Worm (Caenorhabditis elegans) whole organism, late embryonic: ENCODE measurements around the gene rig-6.
"Not testable (repeated sequence)": the region's sequence is repeated elsewhere in the genome, so short reads cannot be mapped to it uniquely, and the experiment has no call there.

ENCODE experiments used
- C08G9.2 ChIP-seq: sonication (generic microtip); optimal IDR thresholded peaks from 2 replicates; lab custom pipeline; 2016; ENCODE audit warnings: mild to moderate bottlenecking, missing genetic modification characterization, moderate library complexity, missing compliant biosample characterization
- K02D7.2 ChIP-seq: sonication (generic microtip); optimal IDR thresholded peaks from 2 replicates; lab custom pipeline; 2017; ENCODE audit warnings: mild to moderate bottlenecking, missing genetic modification characterization, missing compliant biosample characterization
- T23F11.4 ChIP-seq: fragments of 200-800 bp; sonication (Bioruptor generic); optimal IDR thresholded peaks from 2 replicates; lab custom pipeline; 2018; ENCODE audit warnings: mild to moderate bottlenecking, missing genetic modification characterization, missing compliant biosample characterization
- ceh-14 ChIP-seq: sonication (generic microtip); optimal IDR thresholded peaks from 2 replicates; lab custom pipeline; 2016; ENCODE audit warnings: missing genotype, missing genetic modification characterization, missing compliant biosample characterization
- ceh-18 ChIP-seq: sonication (generic microtip); optimal IDR thresholded peaks from 2 replicates; lab custom pipeline; 2016; ENCODE audit warnings: missing genetic modification characterization, missing compliant biosample characterization
- ceh-2 ChIP-seq: sonication (generic microtip); optimal IDR thresholded peaks from 2 replicates; lab custom pipeline; 2016; ENCODE audit warnings: missing genotype, missing genetic modification characterization, missing compliant biosample characterization
- ceh-30 ChIP-seq: fragments of 150-350 bp; optimal IDR thresholded peaks from 2 replicates; lab custom pipeline; 2014; ENCODE audit warnings: missing biosample characterization, missing genetic modification characterization
- ceh-31 ChIP-seq: sonication (generic microtip); optimal IDR thresholded peaks from 2 replicates; lab custom pipeline; 2016; ENCODE audit warnings: missing genetic modification characterization, missing compliant biosample characterization
- ceh-34 ChIP-seq: sonication (generic microtip); optimal IDR thresholded peaks from 2 replicates; lab custom pipeline; 2016; ENCODE audit warnings: mild to moderate bottlenecking, missing genetic modification characterization, missing compliant biosample characterization
- ceh-6 ChIP-seq: fragments of 200-800 bp; sonication (Bioruptor generic); optimal IDR thresholded peaks from 2 replicates; lab custom pipeline; 2018; ENCODE audit warnings: mild to moderate bottlenecking, missing genetic modification characterization, missing compliant biosample characterization
- ets-4 ChIP-seq: sonication (generic microtip); optimal IDR thresholded peaks from 2 replicates; lab custom pipeline; 2016; ENCODE audit warnings: missing genetic modification characterization, missing compliant biosample characterization
- fax-1 ChIP-seq: sonication (generic microtip); optimal IDR thresholded peaks from 2 replicates; lab custom pipeline; 2016; ENCODE audit warnings: missing genotype, missing genetic modification characterization, missing compliant biosample characterization
- fkh-6 ChIP-seq: sonication (generic microtip); optimal IDR thresholded peaks from 2 replicates; lab custom pipeline; 2016; ENCODE audit warnings: missing genetic modification characterization, missing compliant biosample characterization
- hlh-8 ChIP-seq: sonication (generic microtip); optimal IDR thresholded peaks from 2 replicates; lab custom pipeline; 2016; ENCODE audit warnings: missing genotype, missing genetic modification characterization, missing compliant biosample characterization
- lin-11 ChIP-seq: fragments of 200-800 bp; sonication (Bioruptor generic); optimal IDR thresholded peaks from 2 replicates; lab custom pipeline; 2018; ENCODE audit warnings: mild to moderate bottlenecking, missing genetic modification characterization, missing compliant biosample characterization
- madf-2 ChIP-seq: sonication (generic microtip); optimal IDR thresholded peaks from 2 replicates; lab custom pipeline; 2017; ENCODE audit warnings: missing genetic modification characterization, missing compliant biosample characterization
- nfya-1 ChIP-seq: sonication (generic microtip); optimal IDR thresholded peaks from 2 replicates; lab custom pipeline; 2017; ENCODE audit warnings: missing genetic modification characterization, mild to moderate bottlenecking, missing compliant biosample characterization, antibody characterized with exemption, moderate library complexity
- nhr-11 ChIP-seq: fragments of 150-350 bp; optimal IDR thresholded peaks from 2 replicates; lab custom pipeline; 2014; ENCODE audit warnings: missing biosample characterization, missing genetic modification characterization
- nhr-232 ChIP-seq: sonication (generic microtip); optimal IDR thresholded peaks from 2 replicates; lab custom pipeline; 2016; ENCODE audit warnings: missing genetic modification characterization, missing compliant biosample characterization
- odd-2 ChIP-seq: sonication (generic microtip); optimal IDR thresholded peaks from 2 replicates; lab custom pipeline; 2017; ENCODE audit warnings: antibody characterized with exemption, mild to moderate bottlenecking, missing genetic modification characterization, missing compliant biosample characterization
- pat-9 ChIP-seq: fragments of 200-800 bp; sonication (Bioruptor generic); optimal IDR thresholded peaks from 2 replicates; lab custom pipeline; 2018; ENCODE audit warnings: mild to moderate bottlenecking, missing genetic modification characterization, moderate library complexity, missing compliant biosample characterization
- pqm-1 ChIP-seq: sonication (generic microtip); optimal IDR thresholded peaks from 2 replicates; lab custom pipeline; 2016; ENCODE audit warnings: missing genetic modification characterization, missing compliant biosample characterization
- pros-1 ChIP-seq: fragments of 150-350 bp; optimal IDR thresholded peaks from 2 replicates; lab custom pipeline; 2014; ENCODE audit warnings: missing biosample characterization, missing genetic modification reagents, missing genetic modification characterization
- ref-2 ChIP-seq: sonication (generic microtip); optimal IDR thresholded peaks from 2 replicates; lab custom pipeline; 2016; ENCODE audit warnings: missing genetic modification characterization, missing compliant biosample characterization
- sdc-2 ChIP-seq: sonication (generic microtip); optimal IDR thresholded peaks from 2 replicates; lab custom pipeline; 2016; ENCODE audit warnings: missing genotype, missing genetic modification characterization, missing compliant biosample characterization
- syd-9 ChIP-seq: sonication (generic microtip); optimal IDR thresholded peaks from 2 replicates; lab custom pipeline; 2016; ENCODE audit warnings: mild to moderate bottlenecking, missing genetic modification characterization, moderate library complexity, missing compliant biosample characterization
- tbx-7 ChIP-seq: sonication (generic microtip); optimal IDR thresholded peaks from 2 replicates; lab custom pipeline; 2016; ENCODE audit warnings: missing genotype, missing genetic modification characterization, missing compliant biosample characterization
- ttx-3 ChIP-seq: sonication (generic microtip); optimal IDR thresholded peaks from 2 replicates; lab custom pipeline; 2016; ENCODE audit warnings: missing genetic modification reagents, missing genetic modification characterization, missing compliant biosample characterization
- unc-3 ChIP-seq, 2 experiments: fragments of 200-800 bp in 1 of 2; sonication (Bioruptor generic) in 1 of 2; sonication (generic microtip) in 1 of 2; conservative IDR thresholded peaks in 1 of 2; optimal IDR thresholded peaks in 1 of 2; 2 replicates each; pipeline versions ENCODE4 v1.3.6 to Lab custom; 2016 to 2022; ENCODE audit warnings: missing compliant biosample characterization in 2 of 2, missing genetic modification characterization in 2 of 2, missing genetic modification reagents in 1 of 2
- unc-42 ChIP-seq: sonication (generic microtip); optimal IDR thresholded peaks from 2 replicates; lab custom pipeline; 2016; ENCODE audit warnings: missing genotype, missing genetic modification characterization, missing compliant biosample characterization
- unc-55 ChIP-seq: sonication (generic microtip); optimal IDR thresholded peaks from 2 replicates; lab custom pipeline; 2017; ENCODE audit warnings: missing biosample characterization, missing genetic modification reagents, missing genetic modification characterization
- unc-86 ChIP-seq: sonication (generic microtip); optimal IDR thresholded peaks from 2 replicates; lab custom pipeline; 2016; ENCODE audit warnings: missing genetic modification characterization, missing compliant biosample characterization
- zip-5 ChIP-seq: sonication (generic microtip); optimal IDR thresholded peaks from 2 replicates; lab custom pipeline; 2016; ENCODE audit warnings: missing genetic modification characterization, missing compliant biosample characterization
- ztf-16 ChIP-seq: sonication (generic microtip); optimal IDR thresholded peaks from 2 replicates; lab custom pipeline; 2017; ENCODE audit warnings: missing genetic modification characterization, missing compliant biosample characterization

Gene rig-6

DNA sequence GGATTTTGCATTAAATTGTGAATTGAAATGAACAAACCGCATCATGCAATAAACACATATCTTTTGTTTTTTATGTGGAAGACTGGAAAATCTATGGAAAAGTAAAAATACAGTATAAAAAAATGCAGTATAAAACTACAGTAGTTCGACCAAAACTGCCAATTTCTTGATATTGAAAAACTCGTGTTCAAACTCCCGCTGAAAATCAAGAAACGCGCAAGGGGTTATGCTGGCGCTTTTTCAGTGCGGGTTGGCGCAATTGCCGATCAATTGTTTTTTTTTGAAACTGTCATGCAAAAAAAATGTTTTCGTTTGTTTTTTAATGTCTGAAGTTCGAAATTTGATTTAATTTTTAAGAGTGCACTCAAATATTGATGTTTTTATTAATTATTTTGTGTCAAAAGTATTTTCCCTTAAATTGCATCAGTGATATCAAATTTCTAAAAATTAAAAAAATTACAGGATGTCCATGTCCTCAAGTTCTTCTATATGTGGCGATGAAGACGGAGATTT is 39.8 kb upstream of the rig-6 start, which contains the start of gene dnj-9 (continued):
- TF ChIP-seq nhr-232 = peak; percentile 6
- no peak for TF ChIP-seq K02D7.2
- TF ChIP-seq odd-2 = no peak
- TF ChIP-seq ets-4 (tag; lab: Kevin White, UChicago) = peak; percentile 6
- peak; percentile 40 for TF ChIP-seq T23F11.4 (GFP tag; lab: Kevin White, UChicago)
- peak; percentile 28 for TF ChIP-seq ref-2 (tag; lab: Kevin White, UChicago)
- peak; percentile 60 for TF ChIP-seq ceh-18 (tag; lab: Kevin White, UChicago)
- TF ChIP-seq fax-1 (tag; lab: Kevin White, UChicago) = peak; percentile 1
- no peak for TF ChIP-seq pros-1 (tag; lab: Kevin White, UChicago)
- peak; percentile 45 for TF ChIP-seq C08G9.2
- TF ChIP-seq ceh-31 (tag; lab: Kevin White, UChicago) = peak; percentile 60
- TF ChIP-seq syd-9 (tag; lab: Kevin White, UChicago) = peak; percentile 13
- no peak for TF ChIP-seq nhr-11 (tag; lab: Kevin White, UChicago)
- no peak for TF ChIP-seq pqm-1 (tag; lab: Kevin White, UChicago)
- TF ChIP-seq ceh-14 = peak; percentile 72
- peak; percentile 29 for TF ChIP-seq ceh-2 (tag; lab: Kevin White, UChicago)
- TF ChIP-seq ceh-6 (GFP tag; lab: Kevin White, UChicago) = peak; percentile 43
- TF ChIP-seq unc-3 (GFP tag; conservative IDR thresholded peaks at IDR 0.05; lab: Robert Waterston, UW) = 0 out of 2 replicates have a peak, but pooled peaks have one; percentile 22
- peak; percentile 27 for TF ChIP-seq unc-3 (tag; optimal IDR thresholded peaks at IDR 0.05; lab: Kevin White, UChicago)
- peak; percentile 11 for TF ChIP-seq hlh-8
- TF ChIP-seq, all 69 proteins: peak for 43

DNA sequence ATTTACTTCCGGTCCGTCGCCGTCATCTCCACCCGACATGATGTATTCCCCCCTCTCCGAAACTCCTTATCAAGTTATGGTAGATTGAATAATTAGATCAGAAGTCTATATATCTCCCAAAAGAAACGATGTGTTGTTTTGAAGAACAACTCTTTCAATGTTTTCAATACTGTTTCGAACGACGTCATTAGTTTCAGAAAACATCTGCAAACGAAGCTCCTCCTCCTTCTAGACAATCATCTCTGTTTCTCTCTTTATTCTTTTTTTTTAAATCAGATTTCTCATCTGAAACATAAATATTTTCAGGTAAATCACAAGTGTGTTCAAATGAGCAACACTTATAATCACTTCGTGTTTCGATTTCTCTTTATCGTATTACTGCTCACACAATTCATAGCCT is 38.0 kb upstream of the rig-6 start, which contains the start of gene T23B7.3:
Gene T23B7.3, plus strand, starts transcription at position 301 of the 400 bp plus-strand sequence.
- TF ChIP-seq K02D7.2 (no peak), zip-5 (tag; lab: Kevin White, UChicago) (no peak), tbx-7 (tag; lab: Kevin White, UChicago) (no peak), ceh-30 (tag; lab: Kevin White, UChicago) (no peak), nfya-1 (tag; lab: Kevin White, UChicago) (no peak), nhr-232 (no peak), pat-9 (tag; lab: Kevin White, UChicago) (no peak), unc-42 (tag; lab: Kevin White, UChicago) (no peak), fkh-6 (tag; lab: Kevin White, UChicago) (no peak), lin-11 (tag; lab: Kevin White, UChicago) (no peak), unc-55 (no peak), madf-2 (no peak), sdc-2 (no peak), nhr-11 (tag; lab: Kevin White, UChicago) (no peak), fax-1 (tag; lab: Kevin White, UChicago) (no peak), unc-86 (tag; lab: Kevin White, UChicago) (no peak)

- not testable (repeated sequence) for TF ChIP-seq ceh-30 (tag; lab: Kevin White, UChicago); ttx-3 (tag; lab: Kevin White, UChicago); ceh-34
Observed at ce11 chrII:4842143-4842658, 30.3 kb upstream of the rig-6 start, which contains the start of the genes T23B7.2 and nspd-4. T23B7.2 (minus strand) TSS chrII:4842243. nspd-4 (plus strand) TSS chrII:4842608.

ce11 chrII:4837659-4838058 is 25.8 kb upstream of the rig-6 start, which contains the start of gene C33F10.12:
C33F10.12 (minus strand) TSS chrII:4837759.
- TF ChIP-seq ztf-16 (tag; lab: Kevin White, UChicago) (no peak), ceh-6 (GFP tag; lab: Kevin White, UChicago) (no peak), zip-5 (tag; lab: Kevin White, UChicago) (no peak)
